Worm (Caenorhabditis elegans) whole organism, L1 larva: ENCODE data around the gene C46F11.4.

ENCODE experiments used
- dpl-1 ChIP-seq, 3 experiments: fragments of 150-350 bp in 2 of 3; sonication (generic microtip) in 1 of 3; optimal IDR thresholded peaks; 2 replicates each; lab custom pipeline; 2014 to 2017; ENCODE audit warnings: missing biosample characterization in 3 of 3, missing genetic modification characterization in 3 of 3, missing genetic modification reagents in 3 of 3
- lin-35 ChIP-seq, 2 experiments: fragments of 150-350 bp; optimal IDR thresholded peaks; 2 replicates each; lab custom pipeline; 2014; ENCODE audit warnings: missing biosample characterization in 2 of 2, missing genetic modification characterization in 2 of 2, missing genetic modification reagents in 2 of 2
- nhr-12 ChIP-seq: sonication (generic microtip); optimal IDR thresholded peaks from 2 replicates; lab custom pipeline; 2017; ENCODE audit warnings: missing biosample characterization, missing genetic modification characterization
- nhr-77 ChIP-seq: fragments of 150-350 bp; optimal IDR thresholded peaks from 2 replicates; lab custom pipeline; 2014; ENCODE audit warnings: missing biosample characterization, missing genetic modification characterization
- pqm-1 ChIP-seq: sonication (generic microtip); optimal IDR thresholded peaks from 3 replicates; lab custom pipeline; 2017; ENCODE audit warnings: missing biosample characterization, missing genetic modification characterization
- snpc-4 ChIP-seq: fragments of 150-350 bp; optimal IDR thresholded peaks from 2 replicates; lab custom pipeline; 2014; ENCODE audit warnings: missing biosample characterization, missing genetic modification characterization
- zag-1 ChIP-seq: fragments of 150-350 bp; optimal IDR thresholded peaks from 2 replicates; lab custom pipeline; 2014; ENCODE audit warnings: missing biosample characterization, missing genetic modification characterization
- ztf-11 ChIP-seq, 2 experiments: sonication (generic microtip); optimal IDR thresholded peaks; 2 replicates each; lab custom pipeline; 2016 to 2017; ENCODE audit warnings: missing genetic modification characterization in 2 of 2, missing biosample characterization in 1 of 2, missing compliant biosample characterization in 1 of 2

- no peak for TF ChIP-seq nhr-77 (tag; lab: Kevin White, UChicago)
- TF ChIP-seq nhr-12, result no peak
- TF ChIP-seq lin-35 (GFP tag; optimal IDR thresholded peaks at IDR 0.05; lab: Kevin White, UChicago), result peak in 1 of 2 experiments; percentile 50
- TF ChIP-seq dpl-1 (GFP tag; optimal IDR thresholded peaks at IDR 0.05; lab: Kevin White, UChicago), result peak in 2 of 3 experiments; percentile 36 to 41
- TF ChIP-seq snpc-4 (tag; lab: Kevin White, UChicago), result peak; percentile 19
- no peak for TF ChIP-seq ztf-11 (tag; optimal IDR thresholded peaks at IDR 0.05; lab: Kevin White, UChicago)
- no peak for TF ChIP-seq zag-1
- TF ChIP-seq pqm-1, result no peak
Observed at ce11 chrIII:3664224-3664623, at the start of gene C46F11.4.
